Worm (Caenorhabditis elegans) whole organism, L4/young adult: ENCODE results near the gene sre-28.

Experiments
- W03F9.2 ChIP-seq: fragments of 150-350 bp; optimal IDR thresholded peaks from 2 replicates; lab custom pipeline; 2014; ENCODE audit warnings: missing biosample characterization, missing genetic modification characterization
- him-1 ChIP-seq: sonication (generic microtip); optimal IDR thresholded peaks from 2 replicates; lab custom pipeline; 2016; ENCODE audit warnings: missing genotype, missing genetic modification reagents, missing genetic modification characterization, missing compliant biosample characterization

ce11 chrV:9921288-9921687, 22.9 kb upstream of the sre-28 start, which contains the start of gene ceh-75:
- TF ChIP-seq W03F9.2, result no peak
- TF ChIP-seq him-1, result no peak
